Fruit fly (Drosophila melanogaster): ENCODE data around the gene CG12708.

dm6 chrX:15675294-15675693 is at the start of gene CG12708:
- no peak for TF ChIP-seq Hr96 (GFP tag; optimal IDR thresholded peaks at IDR 0.05)
- TF ChIP-seq Mnt (GFP tag; optimal IDR thresholded peaks at IDR 0.05), result no peak
- no peak for TF ChIP-seq CG7101 (tag; optimal IDR thresholded peaks at IDR 0.05)
- TF ChIP-seq tj (GFP tag; optimal IDR thresholded peaks at IDR 0.05), result no peak

Data from whole organism, adult.